Worm (Caenorhabditis elegans) whole organism, L1 larva: ENCODE data around the gene F35F10.13.

Source experiments
- hlh-4 ChIP-seq: sonication (generic microtip); optimal IDR thresholded peaks from 2 replicates; lab custom pipeline; 2016; ENCODE audit warnings: mild to moderate bottlenecking, missing genetic modification characterization, missing compliant biosample characterization
- nhr-11 ChIP-seq: fragments of 150-350 bp; optimal IDR thresholded peaks from 2 replicates; lab custom pipeline; 2014; ENCODE audit warnings: missing biosample characterization, missing genetic modification characterization
- nhr-90 ChIP-seq: sonication (generic microtip); optimal IDR thresholded peaks from 2 replicates; lab custom pipeline; 2016; ENCODE audit warnings: mild to moderate bottlenecking, missing genetic modification characterization, missing compliant biosample characterization; ENCODE audit not compliant: poor library complexity

ce11 chrV:3344001-3344400, 25.1 kb upstream of the F35F10.13 start:
- TF ChIP-seq hlh-4 (tag; lab: Kevin White, UChicago) (no peak), nhr-11 (tag; lab: Kevin White, UChicago) (no peak), nhr-90 (tag; lab: Kevin White, UChicago) (no peak)
